Worm (Caenorhabditis elegans): ENCODE data around the gene snb-1.

snb-1 gene

ce11 chrV:6681501-6681900 is 25.2 kb upstream of the snb-1 start, which contains the start of gene egl-46:
Gene egl-46, minus strand, starts transcription at chrV:6681573.
- TF ChIP-seq ceh-36 (tag; optimal IDR thresholded peaks at IDR 0.05) (no peak), hnd-1 (tag; optimal IDR thresholded peaks at IDR 0.05) (no peak), B0310.2 (tag; optimal IDR thresholded peaks at IDR 0.05) (no peak), tbx-11 (GFP tag; IDR thresholded peaks at IDR 0.05) (no peak), ama-1 (optimal IDR thresholded peaks at IDR 0.05) (no peak), tbx-37 (GFP tag; conservative IDR thresholded peaks at IDR 0.05) (no peak), sea-1 (GFP tag; conservative IDR thresholded peaks at IDR 0.05) (no peak), ets-7 (tag; optimal IDR thresholded peaks at IDR 0.05) (no peak), tra-4 (tag; optimal IDR thresholded peaks at IDR 0.05) (no peak), F13C5.2 (tag; optimal IDR thresholded peaks at IDR 0.05) (no peak), ceh-13 (GFP tag; optimal IDR thresholded peaks at IDR 0.05) (no peak), aly-1 (tag; optimal IDR thresholded peaks at IDR 0.05) (no peak), scrt-1 (GFP tag; IDR thresholded peaks at IDR 0.05) (no peak)

DNA sequence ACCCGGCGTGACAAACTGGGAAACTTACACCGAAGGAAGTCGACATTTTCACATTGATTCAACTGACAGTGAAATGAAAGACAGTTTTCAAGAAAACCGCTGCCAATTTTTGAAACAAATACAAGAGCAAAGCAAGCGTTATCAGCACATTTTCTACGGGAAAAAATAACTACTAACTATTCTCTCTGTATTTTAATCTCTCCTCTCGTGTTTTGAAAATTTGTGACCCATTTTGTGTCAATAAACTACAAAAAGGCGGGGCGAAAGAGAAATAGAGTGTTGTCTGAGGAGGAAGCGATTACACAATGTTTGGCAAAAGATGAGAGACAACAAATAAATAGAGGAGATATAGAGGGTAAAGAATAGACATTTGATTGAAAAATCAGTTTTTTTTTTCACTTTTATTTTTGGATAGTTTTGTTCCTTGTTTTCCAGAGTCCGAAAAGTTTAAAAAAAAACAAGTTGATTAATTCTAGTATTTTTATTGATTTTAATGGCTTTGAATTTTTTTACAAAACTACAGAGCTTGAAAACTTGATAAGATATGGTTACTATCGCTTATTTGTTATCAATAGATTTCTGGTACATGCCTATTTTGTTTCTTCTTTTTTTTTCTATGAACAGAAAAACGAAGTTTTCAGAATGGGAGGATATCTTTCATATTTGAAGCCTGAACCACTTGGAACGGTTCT is 20.0 kb upstream of the snb-1 start, which contains the start of gene cest-34:
Gene cest-34, plus strand, starts transcription at position 642 of the 692 bp plus-strand sequence.
- TF ChIP-seq F13C5.2 (tag; optimal IDR thresholded peaks at IDR 0.05), result no peak
- TF ChIP-seq ama-1 (optimal IDR thresholded peaks at IDR 0.05), result no peak
- no peak for TF ChIP-seq B0310.2 (tag; optimal IDR thresholded peaks at IDR 0.05)
- TF ChIP-seq hnd-1 (tag; optimal IDR thresholded peaks at IDR 0.05), result no peak
- TF ChIP-seq aly-1 (tag; optimal IDR thresholded peaks at IDR 0.05), result no peak
- no peak for TF ChIP-seq tra-4 (tag; optimal IDR thresholded peaks at IDR 0.05)
- TF ChIP-seq hmbx-1 (tag; optimal IDR thresholded peaks at IDR 0.05), result no peak
- no peak for TF ChIP-seq scrt-1 (GFP tag; IDR thresholded peaks at IDR 0.05)
- TF ChIP-seq pes-1 (GFP tag; IDR thresholded peaks at IDR 0.05), result no peak
- TF ChIP-seq ceh-36 (tag; optimal IDR thresholded peaks at IDR 0.05), result no peak
- no peak for TF ChIP-seq flt-1 (GFP tag; IDR thresholded peaks at IDR 0.05)
- no peak for TF ChIP-seq tbx-11 (GFP tag; IDR thresholded peaks at IDR 0.05)
- TF ChIP-seq hmg-4 (GFP tag; optimal IDR thresholded peaks at IDR 0.05), result no peak
- no peak for TF ChIP-seq sea-1 (GFP tag; conservative IDR thresholded peaks at IDR 0.05)
- no peak for TF ChIP-seq tbx-37 (GFP tag; conservative IDR thresholded peaks at IDR 0.05)
- no peak for TF ChIP-seq ceh-13 (GFP tag; optimal IDR thresholded peaks at IDR 0.05)
- no peak for TF ChIP-seq ets-7 (tag; optimal IDR thresholded peaks at IDR 0.05)

ce11 chrV:6673967-6674366 is 17.7 kb upstream of the snb-1 start, which contains the start of gene cest-31:
Gene cest-31, plus strand, starts transcription at chrV:6674267.
- TF ChIP-seq pes-1 (GFP tag; IDR thresholded peaks at IDR 0.05), result no peak
- no peak for TF ChIP-seq sea-1 (GFP tag; conservative IDR thresholded peaks at IDR 0.05)
- TF ChIP-seq F13C5.2 (tag; optimal IDR thresholded peaks at IDR 0.05), result no peak
- TF ChIP-seq hnd-1 (tag; optimal IDR thresholded peaks at IDR 0.05), result no peak
- no peak for TF ChIP-seq aly-1 (tag; optimal IDR thresholded peaks at IDR 0.05)
- TF ChIP-seq scrt-1 (GFP tag; IDR thresholded peaks at IDR 0.05), result no peak
- TF ChIP-seq hmg-4 (GFP tag; optimal IDR thresholded peaks at IDR 0.05), result no peak
- no peak for TF ChIP-seq ets-7 (tag; optimal IDR thresholded peaks at IDR 0.05)

ce11 chrV:6669520-6669919 is 13.2 kb upstream of the snb-1 start, which contains the start of gene cest-28:
Gene cest-28, plus strand, starts transcription at chrV:6669820.
- TF ChIP-seq F13C5.2 (tag; optimal IDR thresholded peaks at IDR 0.05) (no peak), hmg-4 (GFP tag; optimal IDR thresholded peaks at IDR 0.05) (no peak), aly-1 (tag; optimal IDR thresholded peaks at IDR 0.05) (no peak), sea-1 (GFP tag; conservative IDR thresholded peaks at IDR 0.05) (no peak), B0310.2 (tag; optimal IDR thresholded peaks at IDR 0.05) (no peak), tbx-37 (GFP tag; conservative IDR thresholded peaks at IDR 0.05) (no peak), tbx-11 (GFP tag; IDR thresholded peaks at IDR 0.05) (no peak), ceh-36 (tag; optimal IDR thresholded peaks at IDR 0.05) (no peak), flt-1 (GFP tag; IDR thresholded peaks at IDR 0.05) (no peak), hnd-1 (tag; optimal IDR thresholded peaks at IDR 0.05) (no peak), scrt-1 (GFP tag; IDR thresholded peaks at IDR 0.05) (no peak), hmbx-1 (tag; optimal IDR thresholded peaks at IDR 0.05) (no peak), pes-1 (GFP tag; IDR thresholded peaks at IDR 0.05) (no peak), tra-4 (tag; optimal IDR thresholded peaks at IDR 0.05) (no peak)

ce11 chrV:6668741-6669140 is 12.4 kb upstream of the snb-1 start, which contains the start of gene str-180:
Gene str-180, minus strand, starts transcription at chrV:6668841.
- TF ChIP-seq ets-7 (tag; optimal IDR thresholded peaks at IDR 0.05) (no peak), hmbx-1 (tag; optimal IDR thresholded peaks at IDR 0.05) (no peak), tra-4 (tag; optimal IDR thresholded peaks at IDR 0.05) (no peak), F13C5.2 (tag; optimal IDR thresholded peaks at IDR 0.05) (no peak), ama-1 (optimal IDR thresholded peaks at IDR 0.05) (no peak), B0310.2 (tag; optimal IDR thresholded peaks at IDR 0.05) (no peak), hmg-4 (GFP tag; optimal IDR thresholded peaks at IDR 0.05) (no peak)

ce11 chrV:6666557-6666956 is 10.3 kb upstream of the snb-1 start:
- TF ChIP-seq tbx-11 (GFP tag; IDR thresholded peaks at IDR 0.05) (no peak), tra-4 (tag; optimal IDR thresholded peaks at IDR 0.05) (no peak), ceh-36 (tag; optimal IDR thresholded peaks at IDR 0.05) (no peak)

ce11 chrV:6665751-6666150 is 9.4 kb upstream of the snb-1 start, which contains the start of gene pmp-5:
Gene pmp-5, minus strand, starts transcription at chrV:6665813.
- TF ChIP-seq tbx-37 (GFP tag; conservative IDR thresholded peaks at IDR 0.05), result no peak

- TF ChIP-seq ama-1 (optimal IDR thresholded peaks at IDR 0.05), result no peak
- TF ChIP-seq pes-1 (GFP tag; IDR thresholded peaks at IDR 0.05), result no peak
- no peak for TF ChIP-seq hmg-4 (GFP tag; optimal IDR thresholded peaks at IDR 0.05)
- no peak for TF ChIP-seq tbx-37 (GFP tag; conservative IDR thresholded peaks at IDR 0.05)
- TF ChIP-seq scrt-1 (GFP tag; IDR thresholded peaks at IDR 0.05), result no peak
- no peak for TF ChIP-seq tbx-11 (GFP tag; IDR thresholded peaks at IDR 0.05)
- TF ChIP-seq F13C5.2 (tag; optimal IDR thresholded peaks at IDR 0.05), result no peak
- TF ChIP-seq aly-1 (tag; optimal IDR thresholded peaks at IDR 0.05), result no peak
- no peak for TF ChIP-seq hmbx-1 (tag; optimal IDR thresholded peaks at IDR 0.05)
- TF ChIP-seq sea-1 (GFP tag; conservative IDR thresholded peaks at IDR 0.05), result no peak
- TF ChIP-seq flt-1 (GFP tag; IDR thresholded peaks at IDR 0.05), result no peak
- no peak for TF ChIP-seq ets-7 (tag; optimal IDR thresholded peaks at IDR 0.05)
Observed at ce11 chrV:6662505-6662904, 6.2 kb upstream of the snb-1 start.
